Fruit fly (Drosophila melanogaster): ENCODE results near the gene CG14543.

Gene CG14543

DNA sequence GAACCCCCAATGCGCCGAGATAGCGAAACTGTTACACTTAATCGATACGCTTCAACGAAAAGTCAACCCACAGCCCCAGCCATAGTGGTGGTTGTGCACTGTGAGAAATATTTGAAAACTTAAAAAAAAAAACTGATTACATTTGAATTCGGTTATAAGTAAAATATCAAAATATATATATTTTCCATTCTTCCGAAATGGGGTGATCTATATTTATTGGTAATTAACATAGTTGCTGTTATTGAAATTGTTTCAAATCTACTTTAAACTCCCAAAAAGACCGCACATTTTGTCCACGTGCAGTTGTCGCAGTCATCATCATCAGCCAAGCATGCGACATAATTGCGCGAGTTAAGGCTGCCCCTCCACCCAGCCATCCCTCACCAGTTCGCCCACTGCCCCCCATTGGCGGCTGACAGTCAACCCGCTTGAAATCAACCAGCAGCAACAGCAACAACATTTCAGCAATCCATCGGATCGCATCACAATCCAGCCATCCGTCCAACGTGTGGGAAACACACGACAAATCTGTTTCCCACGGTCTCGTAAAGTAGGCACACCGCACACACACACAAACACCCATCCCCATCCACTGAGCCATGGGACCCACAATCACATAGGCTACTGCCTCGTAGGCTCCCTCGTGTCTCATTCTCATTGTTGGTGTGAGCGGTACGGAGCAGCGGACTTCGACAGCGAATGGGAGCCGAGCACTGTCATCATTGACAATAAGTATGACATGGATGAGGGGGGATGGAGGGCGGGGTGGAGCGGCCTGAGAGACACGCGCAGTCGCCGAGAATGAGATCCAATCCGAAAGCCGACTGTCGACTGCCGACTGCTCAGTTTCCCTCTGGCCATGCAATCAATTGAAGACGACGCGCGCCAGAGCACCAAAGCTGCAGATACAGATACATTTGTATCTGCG is 35.9 kb upstream of the CG14543 start (continued):
- TF ChIP-seq wor (GFP tag; IDR thresholded peaks at IDR 0.05) (peak; percentile 53; the same call in 1 of the 2 replicates), kah (GFP tag; optimal IDR thresholded peaks at IDR 0.05) (peak; percentile 16), dmrt99B (tag; optimal IDR thresholded peaks at IDR 0.05) (peak; percentile 84), bab2 (GFP tag; optimal IDR thresholded peaks at IDR 0.05) (peak; percentile 12), E2f2 (GFP tag; IDR thresholded peaks at IDR 0.05) (peak; percentile 26; the same call in 1 of the 2 replicates), sd (tag; optimal IDR thresholded peaks at IDR 0.05) (peak; percentile 60), Asciz (GFP tag; optimal IDR thresholded peaks at IDR 0.05) (peak; percentile 79), CG7963 (GFP tag; IDR thresholded peaks at IDR 0.05; ENCODE audit: partially characterized antibody) (no peak), CG2889 (GFP tag; IDR thresholded peaks at IDR 0.05) (0 out of 3 replicates have a peak, but pooled peaks have one; percentile 43), CG15011 (GFP tag; optimal IDR thresholded peaks at IDR 0.05) (peak; percentile 36), CG18011 (GFP tag; optimal IDR thresholded peaks at IDR 0.05) (no peak), ara (GFP tag; IDR thresholded peaks at IDR 0.05) (peak; percentile 72), CG8290 (GFP tag; optimal IDR thresholded peaks at IDR 0.05) (no peak), CG8290 (tag; optimal IDR thresholded peaks at IDR 0.05) (peak in 1 of 2 experiments; percentile 72), Elba2 (GFP tag; optimal IDR thresholded peaks at IDR 0.05) (no peak), Meics (GFP tag; optimal IDR thresholded peaks at IDR 0.05) (peak; percentile 71), dati (GFP tag; IDR thresholded peaks at IDR 0.05) (no peak; the same call in 1 of the 2 replicates), H2.0 (GFP tag; IDR thresholded peaks at IDR 0.05) (peak; percentile 60), chinmo (GFP tag; IDR thresholded peaks at IDR 0.05; ENCODE audit: partially characterized antibody) (peak; percentile 99), sens (GFP tag) (peak; percentile 87), CG6765 (GFP tag; optimal IDR thresholded peaks at IDR 0.05) (peak; percentile 30), Six4 (GFP tag; optimal IDR thresholded peaks at IDR 0.05) (peak; percentile 34), CG15514 (GFP tag; optimal IDR thresholded peaks at IDR 0.05) (peak; percentile 8), CG12236 (GFP tag; optimal IDR thresholded peaks at IDR 0.05) (no peak), Eip74EF (GFP tag; optimal IDR thresholded peaks at IDR 0.05) (peak in 1 of 2 experiments; percentile 5), NfI (GFP tag; optimal IDR thresholded peaks at IDR 0.05) (peak; percentile 48), CG2875 (GFP tag; optimal IDR thresholded peaks at IDR 0.05) (peak; percentile 55), CG3163 (GFP tag; optimal IDR thresholded peaks at IDR 0.05) (no peak), sisA (GFP tag; IDR thresholded peaks at IDR 0.05) (peak; percentile 65), slou (GFP tag; optimal IDR thresholded peaks at IDR 0.05) (no peak), dysf (GFP tag; IDR thresholded peaks at IDR 0.05) (peak; percentile 68), Lpt (GFP tag; optimal IDR thresholded peaks at IDR 0.05) (no peak), az2 (GFP tag; optimal IDR thresholded peaks at IDR 0.05) (peak; percentile 67), CG17328 (GFP tag; IDR thresholded peaks at IDR 0.05) (peak; percentile 33), ab (GFP tag; optimal IDR thresholded peaks at IDR 0.05) (no peak), chif (GFP tag; optimal IDR thresholded peaks at IDR 0.05) (peak; percentile 30 to 48), Awh (GFP tag; IDR thresholded peaks at IDR 0.05) (0 out of 2 replicates have a peak, but pooled peaks have one; percentile 39), Trl (optimal IDR thresholded peaks at IDR 0.05) (peak; percentile 54 to 73), Trl (GFP tag; optimal IDR thresholded peaks at IDR 0.05) (no peak), CG11247 (GFP tag; IDR thresholded peaks at IDR 0.05) (no peak), CG18619 (GFP tag; optimal IDR thresholded peaks at IDR 0.05) (peak; percentile 33), Dek (tag; optimal IDR thresholded peaks at IDR 0.05) (peak; percentile 44), CG10267 (tag; optimal IDR thresholded peaks at IDR 0.05) (peak; percentile 67), CG16863 (GFP tag; optimal IDR thresholded peaks at IDR 0.05) (peak; percentile 25), Rx (GFP tag; IDR thresholded peaks at IDR 0.05) (no peak; the same call in 1 of the 2 replicates), CG11696 (GFP tag; IDR thresholded peaks at IDR 0.05) (no peak), Optix (GFP tag; IDR thresholded peaks at IDR 0.05) (0 out of 3 replicates have a peak, but pooled peaks have one; percentile 8), ap (GFP tag; IDR thresholded peaks at IDR 0.05) (0 out of 2 replicates have a peak, but pooled peaks have one; percentile 33), CG2678 (tag; optimal IDR thresholded peaks at IDR 0.05) (peak; percentile 82)
